Worm (Caenorhabditis elegans) whole organism, L4 larva: Measurements from ENCODE around the gene glb-17.
A peak's percentile ranks its signal among the peaks of the same experiment; 100 is the strongest.

Source experiments
- F44E2.7 ChIP-seq: fragments of 200-800 bp; sonication (Bioruptor generic); IDR thresholded peaks from 2 replicates; pipeline ENCODE4 v2.1.2; 2022; ENCODE audit warnings: missing genetic modification characterization, missing compliant biosample characterization
- R02D3.7 ChIP-seq: fragments of 150-350 bp; sonication (generic microtip); optimal IDR thresholded peaks from 3 replicates; lab custom pipeline; 2014; ENCODE audit warnings: missing biosample characterization, missing genetic modification characterization
- T26A8.4 ChIP-seq: fragments of 200-800 bp; sonication (Bioruptor generic); IDR thresholded peaks from 2 replicates; pipeline ENCODE4 v1.3.6; 2022; ENCODE audit warnings: missing genetic modification characterization, missing compliant biosample characterization
- Y105C5A.15 ChIP-seq: fragments of 200-800 bp; sonication (Bioruptor generic); IDR thresholded peaks from 2 replicates; pipeline ENCODE4 v1.3.6; 2022; ENCODE audit warnings: missing genetic modification characterization, missing compliant biosample characterization
- aha-1 ChIP-seq: fragments of 150-350 bp; peaks from one replicate; lab custom pipeline; 2014; ENCODE audit warnings: missing biosample characterization, missing genetic modification characterization
- ceh-20 ChIP-seq: fragments of 200-800 bp; sonication (Bioruptor generic); IDR thresholded peaks from 2 replicates; pipeline ENCODE4 v1.3.6; 2022; ENCODE audit warnings: missing genetic modification reagents, missing genetic modification characterization, missing compliant biosample characterization
- ceh-44 ChIP-seq: fragments of 200-800 bp; sonication (Bioruptor generic); IDR thresholded peaks from 2 replicates; pipeline ENCODE4 v1.3.6; 2022; ENCODE audit warnings: missing genetic modification reagents, missing genetic modification characterization, missing compliant biosample characterization
- ces-1 ChIP-seq: fragments of 150-350 bp; sonication (generic microtip); optimal IDR thresholded peaks from 4 replicates; lab custom pipeline; 2014; ENCODE audit warnings: missing biosample characterization, missing genetic modification reagents, missing genetic modification characterization
- daf-16 ChIP-seq, 3 experiments: sonication (generic microtip); optimal IDR thresholded peaks; 2 replicates each; lab custom pipeline; 2016 to 2017; ENCODE audit warnings: missing genetic modification characterization in 3 of 3, missing genetic modification reagents in 3 of 3, mild to moderate bottlenecking in 2 of 3, missing compliant biosample characterization in 2 of 3, missing biosample characterization in 1 of 3, moderate library complexity in 1 of 3
- dmd-6 ChIP-seq: fragments of 200-800 bp; sonication (Bioruptor generic); IDR thresholded peaks from 2 replicates; pipeline ENCODE4 v1.3.6; 2022; ENCODE audit warnings: missing genetic modification reagents, missing genetic modification characterization, missing compliant biosample characterization
- dpl-1 ChIP-seq: fragments of 150-350 bp; optimal IDR thresholded peaks from 2 replicates; lab custom pipeline; 2014; ENCODE audit warnings: missing biosample characterization, missing genetic modification reagents, missing genetic modification characterization
- duxl-1 ChIP-seq: sonication (generic microtip); optimal IDR thresholded peaks from 2 replicates; lab custom pipeline; 2016; ENCODE audit warnings: mild to moderate bottlenecking, missing genetic modification characterization, moderate library complexity, missing compliant biosample characterization; ENCODE audit not compliant: poor library complexity
- dve-1 ChIP-seq: sonication (generic microtip); optimal IDR thresholded peaks from 2 replicates; lab custom pipeline; 2017; ENCODE audit warnings: antibody characterized with exemption, mild to moderate bottlenecking, missing genetic modification characterization, missing compliant biosample characterization; ENCODE audit not compliant: insufficient read depth
- egl-43 ChIP-seq: fragments of 200-800 bp; sonication (Bioruptor generic); IDR thresholded peaks from 2 replicates; pipeline ENCODE4 v1.3.6; 2022; ENCODE audit warnings: missing genetic modification reagents, missing genetic modification characterization, missing compliant biosample characterization
- hlh-11 ChIP-seq: fragments of 200-800 bp; sonication (Bioruptor generic); optimal IDR thresholded peaks from 2 replicates; lab custom pipeline; 2018; ENCODE audit warnings: mild to moderate bottlenecking, missing genetic modification characterization, missing compliant biosample characterization
- hlh-30 ChIP-seq: sonication (generic microtip); optimal IDR thresholded peaks from 2 replicates; lab custom pipeline; 2017; ENCODE audit warnings: antibody characterized with exemption, mild to moderate bottlenecking, missing genetic modification characterization, missing compliant biosample characterization; ENCODE audit not compliant: insufficient read depth
- hmg-1.1 ChIP-seq: fragments of 200-800 bp; sonication (Bioruptor generic); IDR thresholded peaks from 2 replicates; pipeline ENCODE4 v1.3.6; 2022; ENCODE audit warnings: missing genetic modification reagents, missing genetic modification characterization, missing compliant biosample characterization
- lin-38 ChIP-seq: fragments of 200-800 bp; sonication (Bioruptor generic); IDR thresholded peaks from 2 replicates; pipeline ENCODE4 v1.3.6; 2022; ENCODE audit warnings: missing genetic modification reagents, missing genetic modification characterization, missing compliant biosample characterization
- lin-39 ChIP-seq: fragments of 150-350 bp; optimal IDR thresholded peaks from 2 replicates; lab custom pipeline; 2014; ENCODE audit warnings: missing biosample characterization, missing genetic modification reagents, missing genetic modification characterization
- lir-3 ChIP-seq: sonication (generic microtip); optimal IDR thresholded peaks from 2 replicates; lab custom pipeline; 2016; ENCODE audit warnings: mild to moderate bottlenecking, missing genetic modification characterization, missing compliant biosample characterization
- lsy-2 ChIP-seq, 2 experiments: fragments of 150-350 bp in 1 of 2; sonication (generic microtip) in 1 of 2; optimal IDR thresholded peaks; 2 replicates each; lab custom pipeline; 2014 to 2017; ENCODE audit warnings: missing biosample characterization in 2 of 2, missing genetic modification characterization in 2 of 2
- madf-5 ChIP-seq, 2 experiments: fragments of 200-800 bp; sonication (Bioruptor generic); IDR thresholded peaks; 2 replicates each; pipeline ENCODE4 v1.3.6; 2022; ENCODE audit warnings: missing compliant biosample characterization in 2 of 2, missing genetic modification characterization in 2 of 2
- madf-9 ChIP-seq: fragments of 200-800 bp; sonication (Bioruptor generic); conservative IDR thresholded peaks from 2 replicates; pipeline ENCODE4 v1.3.6; 2022; ENCODE audit warnings: missing genetic modification reagents, missing genetic modification characterization, missing compliant biosample characterization
- mdl-1 ChIP-seq, 2 experiments: fragments of 150-350 bp in 1 of 2; sonication (generic microtip) in 1 of 2; optimal IDR thresholded peaks; 2 replicates each; lab custom pipeline; 2014 to 2017; ENCODE audit warnings: missing biosample characterization in 2 of 2, missing genetic modification characterization in 2 of 2
- mdt-29 ChIP-seq: fragments of 200-800 bp; sonication (Bioruptor generic); IDR thresholded peaks from 2 replicates; pipeline ENCODE4 v1.3.6; 2022; ENCODE audit warnings: missing genetic modification reagents, missing genetic modification characterization, missing compliant biosample characterization
- mep-1 ChIP-seq: fragments of 150-350 bp; sonication (generic microtip); optimal IDR thresholded peaks from 3 replicates; lab custom pipeline; 2014; ENCODE audit warnings: missing biosample characterization, missing genetic modification characterization
- mes-2 ChIP-seq: sonication (generic microtip); optimal IDR thresholded peaks from 2 replicates; lab custom pipeline; 2016; ENCODE audit warnings: missing genotype, mild to moderate bottlenecking, missing genetic modification characterization, missing compliant biosample characterization; ENCODE audit not compliant: poor library complexity, severe bottlenecking
- mxl-2 ChIP-seq: fragments of 200-800 bp; sonication (Bioruptor generic); conservative IDR thresholded peaks from 2 replicates; pipeline ENCODE4 v1.3.6; 2022; ENCODE audit warnings: missing genetic modification reagents, missing genetic modification characterization, missing compliant biosample characterization
- mxl-3 ChIP-seq: fragments of 200-800 bp; sonication (Bioruptor generic); optimal IDR thresholded peaks from 2 replicates; lab custom pipeline; 2018; ENCODE audit warnings: mild to moderate bottlenecking, missing genetic modification characterization, missing compliant biosample characterization
- nhr-10 ChIP-seq: fragments of 150-350 bp; optimal IDR thresholded peaks from 2 replicates; lab custom pipeline; 2014; ENCODE audit warnings: missing biosample characterization, missing genetic modification characterization
- nhr-11 ChIP-seq: fragments of 150-350 bp; optimal IDR thresholded peaks from 2 replicates; lab custom pipeline; 2014; ENCODE audit warnings: missing biosample characterization, missing genetic modification characterization
- nhr-111 ChIP-seq: fragments of 200-800 bp; sonication (Bioruptor generic); optimal IDR thresholded peaks from 2 replicates; lab custom pipeline; 2018; ENCODE audit warnings: mild to moderate bottlenecking, missing genetic modification characterization, missing compliant biosample characterization
- nhr-25 ChIP-seq: sonication (generic microtip); optimal IDR thresholded peaks from 2 replicates; lab custom pipeline; 2017; ENCODE audit warnings: missing genetic modification characterization, mild to moderate bottlenecking, missing compliant biosample characterization, antibody characterized with exemption, moderate library complexity, borderline replicate concordance; ENCODE audit not compliant: insufficient read depth
- nhr-28 ChIP-seq: fragments of 150-350 bp; optimal IDR thresholded peaks from 2 replicates; lab custom pipeline; 2014; ENCODE audit warnings: missing biosample characterization, missing genetic modification characterization
- nhr-41 ChIP-seq: fragments of 200-800 bp; sonication (Bioruptor generic); IDR thresholded peaks from 2 replicates; pipeline ENCODE4 v1.3.6; 2022; ENCODE audit warnings: missing genetic modification reagents, missing genetic modification characterization, missing compliant biosample characterization
- nhr-48 ChIP-seq: sonication (generic microtip); optimal IDR thresholded peaks from 2 replicates; lab custom pipeline; 2016; ENCODE audit warnings: mild to moderate bottlenecking, missing genetic modification characterization, missing compliant biosample characterization
- nhr-77 ChIP-seq: fragments of 150-350 bp; optimal IDR thresholded peaks from 2 replicates; lab custom pipeline; 2014; ENCODE audit warnings: missing biosample characterization, missing genetic modification characterization
- pha-4 ChIP-seq, 2 experiments: fragments of 150-350 bp in 1 of 2; fragments of 200-800 bp in 1 of 2; sonication (Bioruptor generic) in 1 of 2; IDR thresholded peaks in 1 of 2; optimal IDR thresholded peaks in 1 of 2; 2 replicates each; pipeline versions ENCODE4 v1.3.6 to Lab custom; 2014 to 2022; ENCODE audit warnings: missing genetic modification characterization in 2 of 2, missing genetic modification reagents in 2 of 2, missing biosample characterization in 1 of 2, missing compliant biosample characterization in 1 of 2
- php-3 ChIP-seq: fragments of 200-800 bp; sonication (Bioruptor generic); IDR thresholded peaks from 2 replicates; pipeline ENCODE4 v1.3.6; 2022; ENCODE audit warnings: missing genetic modification reagents, missing genetic modification characterization, missing compliant biosample characterization
- pqm-1 ChIP-seq: sonication (generic microtip); optimal IDR thresholded peaks from 2 replicates; lab custom pipeline; 2017; ENCODE audit warnings: missing biosample characterization, missing genetic modification characterization
- rbr-2 ChIP-seq: sonication (generic microtip); optimal IDR thresholded peaks from 2 replicates; lab custom pipeline; 2016; ENCODE audit warnings: missing genotype, missing genetic modification characterization, missing compliant biosample characterization
- sdz-12 ChIP-seq: fragments of 200-800 bp; sonication (Bioruptor generic); optimal IDR thresholded peaks from 2 replicates; lab custom pipeline; 2018; ENCODE audit warnings: mild to moderate bottlenecking, missing genetic modification characterization, missing compliant biosample characterization
- set-16 ChIP-seq: fragments of 200-800 bp; sonication (Bioruptor generic); IDR thresholded peaks from 2 replicates; pipeline ENCODE4 v1.3.6; 2022; ENCODE audit warnings: missing genetic modification reagents, missing genetic modification characterization, missing compliant biosample characterization
- unc-130 ChIP-seq: sonication (generic microtip); optimal IDR thresholded peaks from 2 replicates; lab custom pipeline; 2016; ENCODE audit warnings: missing genetic modification reagents, missing genetic modification characterization, missing compliant biosample characterization
- vab-7 ChIP-seq: fragments of 200-800 bp; sonication (Bioruptor generic); IDR thresholded peaks from 2 replicates; pipeline ENCODE4 v1.3.6; 2022; ENCODE audit warnings: missing genetic modification reagents, missing genetic modification characterization, missing compliant biosample characterization
- zip-11 ChIP-seq: fragments of 200-800 bp; sonication (Bioruptor generic); IDR thresholded peaks from 2 replicates; pipeline ENCODE4 v1.3.6; 2022; ENCODE audit warnings: missing genetic modification characterization, missing compliant biosample characterization
- ztf-11 ChIP-seq: fragments of 150-350 bp; optimal IDR thresholded peaks from 2 replicates; lab custom pipeline; 2014; ENCODE audit warnings: missing biosample characterization, missing genetic modification characterization
- ztf-7 ChIP-seq: fragments of 150-350 bp; optimal IDR thresholded peaks from 2 replicates; lab custom pipeline; 2014; ENCODE audit warnings: missing biosample characterization, missing genetic modification characterization

Gene glb-17

ce11 chrX:9553095-9553494 is 23.7 kb downstream of the glb-17 start (continued):
- TF ChIP-seq mep-1 (peak; percentile 64), ceh-44 (GFP tag; lab: Robert Waterston, UW) (no peak)

- no peak for TF ChIP-seq mdt-29 (GFP tag; lab: Robert Waterston, UW)
- peak; percentile 95 for TF ChIP-seq aha-1 (tag; lab: Kevin White, UChicago)
- TF ChIP-seq set-16 (GFP tag; lab: Robert Waterston, UW), result peak; percentile 79
- no peak for TF ChIP-seq vab-7 (GFP tag; lab: Robert Waterston, UW)
- TF ChIP-seq zip-11 (GFP tag; lab: Robert Waterston, UW), result no peak
- peak; percentile 35 for TF ChIP-seq dpl-1 (GFP tag; lab: Kevin White, UChicago)
- TF ChIP-seq mxl-3 (GFP tag; lab: Kevin White, UChicago), result peak; percentile 46
- TF ChIP-seq dmd-6 (GFP tag; lab: Robert Waterston, UW), result peak; percentile 44; the same call in 1 of the 2 replicates
- no peak for TF ChIP-seq nhr-25 (tag; lab: Kevin White, UChicago)
- peak; percentile 44 for TF ChIP-seq dve-1 (tag; lab: Kevin White, UChicago)
- TF ChIP-seq lin-38 (GFP tag; lab: Robert Waterston, UW), result peak; percentile 28; the same call in 1 of the 2 replicates
- 0 out of 2 replicates have a peak, but pooled peaks have one; percentile 13 for TF ChIP-seq pha-4 (GFP tag; IDR thresholded peaks at IDR 0.05; lab: Robert Waterston, UW)
- TF ChIP-seq pha-4 (tag; optimal IDR thresholded peaks at IDR 0.05; lab: Kevin White, UChicago), result no peak
- TF ChIP-seq hlh-11 (tag; lab: Kevin White, UChicago), result peak; percentile 58
- TF ChIP-seq lin-39 (tag; lab: Kevin White, UChicago), result no peak
- TF ChIP-seq mep-1, result peak; percentile 73
- TF ChIP-seq ceh-44 (GFP tag; lab: Robert Waterston, UW), result no peak
- TF ChIP-seq R02D3.7, result no peak
- peak; percentile 4 to 40 for TF ChIP-seq mdl-1 (tag; optimal IDR thresholded peaks at IDR 0.05; lab: Kevin White, UChicago)
- no peak for TF ChIP-seq Y105C5A.15
- peak; percentile 55 for TF ChIP-seq hmg-1.1
- peak; percentile 64 for TF ChIP-seq mes-2
- TF ChIP-seq nhr-28 (tag; lab: Kevin White, UChicago), result peak; percentile 69
- peak; percentile 81 for TF ChIP-seq hlh-30 (tag; lab: Kevin White, UChicago)
- peak in 1 of 2 experiments; percentile 27 for TF ChIP-seq lsy-2 (tag; optimal IDR thresholded peaks at IDR 0.05; lab: Kevin White, UChicago)
- no peak for TF ChIP-seq unc-130
- no peak for TF ChIP-seq nhr-11
- no peak for TF ChIP-seq F44E2.7 (GFP tag; lab: Robert Waterston, UW)
- no peak for TF ChIP-seq daf-16 (GFP tag; optimal IDR thresholded peaks at IDR 0.05; lab: Kevin White, UChicago)
- peak; percentile 53 for TF ChIP-seq daf-16 (tag; optimal IDR thresholded peaks at IDR 0.05; lab: Kevin White, UChicago)
- peak; percentile 32 for TF ChIP-seq rbr-2 (tag; lab: Kevin White, UChicago)
- peak; percentile 74 for TF ChIP-seq egl-43
- TF ChIP-seq madf-9 (GFP tag; lab: Robert Waterston, UW), result 0 out of 2 replicates have a peak, but pooled peaks have one; percentile 4
- TF ChIP-seq ceh-20 (GFP tag; lab: Robert Waterston, UW), result peak; percentile 40; the same call in 1 of the 2 replicates
- TF ChIP-seq nhr-48, result peak; percentile 2
- no peak for TF ChIP-seq php-3 (GFP tag; lab: Robert Waterston, UW)
- no peak for TF ChIP-seq pqm-1
- no peak for TF ChIP-seq madf-5 (GFP tag; IDR thresholded peaks at IDR 0.05; lab: Robert Waterston, UW)
These were observed 24.4 kb downstream of the glb-17 start for ce11 chrX:9552404-9552803.

- TF ChIP-seq ztf-11 (tag; lab: Kevin White, UChicago) (no peak), sdz-12 (no peak), lir-3 (tag; lab: Kevin White, UChicago) (no peak), T26A8.4 (GFP tag; lab: Robert Waterston, UW) (no peak), nhr-77 (tag; lab: Kevin White, UChicago) (no peak), ztf-7 (tag; lab: Kevin White, UChicago) (no peak), ces-1 (no peak), nhr-10 (no peak), rbr-2 (tag; lab: Kevin White, UChicago) (peak; percentile 83), nhr-111 (GFP tag; lab: Kevin White, UChicago) (no peak), duxl-1 (tag; lab: Kevin White, UChicago) (no peak), nhr-41 (GFP tag; lab: Robert Waterston, UW) (peak; percentile 62; the same call in 1 of the 2 replicates), mxl-2 (0 out of 2 replicates have a peak, but pooled peaks have one; percentile 19)
These were observed 25.7 kb downstream of the glb-17 start for ce11 chrX:9551112-9551511.
